Worm (Caenorhabditis elegans) whole organism, late embryonic: Measurements from ENCODE around the gene stau-1.

ENCODE experiments used
- ama-1 ChIP-seq: fragments of 150-350 bp; optimal IDR thresholded peaks from 2 replicates; lab custom pipeline; 2014
- pax-1 ChIP-seq: fragments of 150-350 bp; optimal IDR thresholded peaks from 2 replicates; lab custom pipeline; 2014; ENCODE audit warnings: missing biosample characterization, missing genetic modification characterization

ce11 chrX:1025010-1025409 lies 10.1 kb downstream of the stau-1 start, which contains the start of gene F55A4.3:
- no peak for TF ChIP-seq pax-1 (tag; lab: Kevin White, UChicago)
- TF ChIP-seq ama-1 (lab: Kevin White, UChicago): no peak
